Fruit fly (Drosophila melanogaster): Measurements from ENCODE around the gene Fur1.

Fur1 gene

dm6 chr3R:25482463-25483173, 9.8 kb upstream of the Fur1 start, which contains the start of the genes XNP, CG42488 and CG5116 (continued):
- TF ChIP-seq Sin3A (optimal IDR thresholded peaks at IDR 0.05) (peak; percentile 95), slou (GFP tag; optimal IDR thresholded peaks at IDR 0.05) (no peak), MESR4 (GFP tag; optimal IDR thresholded peaks at IDR 0.05) (peak; percentile 69), chinmo (GFP tag; IDR thresholded peaks at IDR 0.05; ENCODE audit: partially characterized antibody) (peak; percentile 96), chm (GFP tag; IDR thresholded peaks at IDR 0.05) (no peak), ems (GFP tag; optimal IDR thresholded peaks at IDR 0.05) (peak; percentile 66), Dek (tag; optimal IDR thresholded peaks at IDR 0.05) (peak; percentile 32), CG4360 (GFP tag; IDR thresholded peaks at IDR 0.05) (no peak), CG6272 (GFP tag; IDR thresholded peaks at IDR 0.05) (peak; percentile 67), tap (tag; optimal IDR thresholded peaks at IDR 0.05) (no peak), CG3407 (GFP tag; optimal IDR thresholded peaks at IDR 0.05) (no peak), CG9609 (GFP tag; optimal IDR thresholded peaks at IDR 0.05) (no peak), CG12155 (GFP tag; optimal IDR thresholded peaks at IDR 0.05) (peak; percentile 49), fd102C (GFP tag; optimal IDR thresholded peaks at IDR 0.05) (no peak), HLH3B (GFP tag; IDR thresholded peaks at IDR 0.05) (peak; percentile 27; the same call in 1 of the 2 replicates), dm (GFP tag; optimal IDR thresholded peaks at IDR 0.05) (peak; percentile 42), crol (GFP tag; IDR thresholded peaks at IDR 0.05) (no peak), CG8944 (GFP tag; optimal IDR thresholded peaks at IDR 0.05) (no peak), CG2712 (tag; optimal IDR thresholded peaks at IDR 0.05) (peak; percentile 69), chn (GFP tag; optimal IDR thresholded peaks at IDR 0.05) (peak; percentile 40), CG8478 (optimal IDR thresholded peaks at IDR 0.05) (no peak), jumu (GFP tag; optimal IDR thresholded peaks at IDR 0.05) (peak; percentile 5), crp (GFP tag; optimal IDR thresholded peaks at IDR 0.05) (peak; percentile 79 to 97), CG31441 (GFP tag; IDR thresholded peaks at IDR 0.05) (no peak), Rx (GFP tag; IDR thresholded peaks at IDR 0.05) (no peak), CG9727 (GFP tag; optimal IDR thresholded peaks at IDR 0.05) (peak; percentile 57), Six4 (GFP tag; optimal IDR thresholded peaks at IDR 0.05) (peak; percentile 11), Xbp1 (GFP tag; optimal IDR thresholded peaks at IDR 0.05) (peak; percentile 66), CG1024 (GFP tag; IDR thresholded peaks at IDR 0.05) (0 out of 2 replicates have a peak, but pooled peaks have one; percentile 3), CG9437 (GFP tag; optimal IDR thresholded peaks at IDR 0.05) (peak; percentile 57), CG15073 (GFP tag; optimal IDR thresholded peaks at IDR 0.05) (no peak), CG12299 (tag; optimal IDR thresholded peaks at IDR 0.05) (no peak), CTCF (GFP tag; optimal IDR thresholded peaks at IDR 0.05) (no peak), trem (tag; optimal IDR thresholded peaks at IDR 0.05) (peak; percentile 89), CG11695 (GFP tag; IDR thresholded peaks at IDR 0.05) (no peak), bigmax (GFP tag; optimal IDR thresholded peaks at IDR 0.05) (no peak), CG2202 (tag; optimal IDR thresholded peaks at IDR 0.05) (no peak), tup (GFP tag; optimal IDR thresholded peaks at IDR 0.05) (peak; percentile 19), klu (GFP tag; IDR thresholded peaks at IDR 0.05) (no peak), CG32767 (GFP tag; IDR thresholded peaks at IDR 0.05) (peak; percentile 98), ken (GFP tag; IDR thresholded peaks at IDR 0.05) (no peak), CG1792 (GFP tag; optimal IDR thresholded peaks at IDR 0.05) (no peak), sug (tag; optimal IDR thresholded peaks at IDR 0.05) (peak; percentile 75), ttk (GFP tag; IDR thresholded peaks at IDR 0.05) (no peak), Gug (GFP tag; IDR thresholded peaks at IDR 0.05) (peak; percentile 61; the same call in 2 of the 4 replicates), MTF-1 (GFP tag; optimal IDR thresholded peaks at IDR 0.05; ENCODE audit: borderline replicate concordance) (no peak), Poxn (GFP tag; IDR thresholded peaks at IDR 0.05) (no peak), CG10979 (tag; optimal IDR thresholded peaks at IDR 0.05) (peak; percentile 41), zen (tag; optimal IDR thresholded peaks at IDR 0.05) (peak; percentile 70), CG14050 (GFP tag; IDR thresholded peaks at IDR 0.05) (no peak; the same call in 2 of the 3 replicates), CG10654 (GFP tag; optimal IDR thresholded peaks at IDR 0.05) (peak; percentile 44), CG7271 (tag; optimal IDR thresholded peaks at IDR 0.05) (no peak)
